Worm (Caenorhabditis elegans) whole organism, midembryonic: Measurements from ENCODE around the gene F41H8.2.
"Not testable (repeated sequence)": the region's sequence is repeated elsewhere in the genome, so short reads cannot be mapped to it uniquely, and the experiment has no call there.

Source experiments
- T22C8.4 ChIP-seq: fragments of 200-800 bp; sonication (Bioruptor generic); IDR thresholded peaks from 2 replicates; pipeline ENCODE4 v1.3.6; 2022; ENCODE audit warnings: missing genetic modification characterization, missing compliant biosample characterization
- flt-1 ChIP-seq: fragments of 200-800 bp; sonication (Bioruptor generic); IDR thresholded peaks from 2 replicates; pipeline ENCODE4 v1.3.6; 2022; ENCODE audit warnings: missing genetic modification characterization, missing compliant biosample characterization
- klf-2 ChIP-seq: fragments of 200-800 bp; sonication (Bioruptor generic); conservative IDR thresholded peaks from 2 replicates; pipeline ENCODE4 v1.3.6; 2022; ENCODE audit warnings: missing genetic modification reagents, missing genetic modification characterization, missing compliant biosample characterization
- med-1 ChIP-seq: sonication (generic microtip); optimal IDR thresholded peaks from 2 replicates; lab custom pipeline; 2017; ENCODE audit warnings: missing genetic modification characterization, mild to moderate bottlenecking, missing compliant biosample characterization, antibody characterized with exemption, missing genetic modification reagents; ENCODE audit not compliant: insufficient read depth
- ref-1 ChIP-seq: fragments of 200-800 bp; sonication (Bioruptor generic); conservative IDR thresholded peaks from 2 replicates; pipeline ENCODE4 v1.3.6; 2022; ENCODE audit warnings: missing genetic modification reagents, missing genetic modification characterization, missing compliant biosample characterization
- tab-1 ChIP-seq: fragments of 200-800 bp; sonication (Bioruptor generic); IDR thresholded peaks from 2 replicates; pipeline ENCODE4 v1.3.6; 2022; ENCODE audit warnings: missing genetic modification characterization, missing compliant biosample characterization
- ztf-23 ChIP-seq: fragments of 200-800 bp; sonication (Bioruptor generic); IDR thresholded peaks from 2 replicates; pipeline ENCODE4 v1.3.6; 2022; ENCODE audit warnings: missing genetic modification reagents, missing genetic modification characterization, missing compliant biosample characterization
- ztf-29 ChIP-seq: fragments of 200-800 bp; sonication (Bioruptor generic); IDR thresholded peaks from 2 replicates; pipeline ENCODE4 v1.3.6; 2022; ENCODE audit warnings: missing genetic modification reagents, missing genetic modification characterization, missing compliant biosample characterization

DNA sequence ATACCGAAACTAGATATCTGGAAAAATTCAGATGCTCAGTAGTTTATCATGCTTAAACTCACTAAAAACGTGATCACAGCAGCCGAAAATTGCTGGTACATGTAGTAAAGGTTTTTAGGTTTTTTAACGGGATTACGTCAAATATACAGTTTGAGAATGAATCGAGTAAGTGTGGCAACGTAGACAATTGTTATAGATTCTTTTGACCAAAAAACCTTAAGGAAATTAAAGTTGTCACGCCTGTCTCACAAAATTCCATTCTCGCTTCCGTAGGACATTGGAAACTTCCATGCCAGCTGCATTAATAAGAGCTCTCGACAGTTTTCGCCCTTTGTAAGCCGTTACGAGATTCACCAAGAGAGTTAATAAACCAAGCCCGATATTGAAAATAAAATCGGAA lies 3.3 kb upstream of the F41H8.2 start, which contains the start of gene srx-31:
- TF ChIP-seq klf-2 (GFP tag; lab: Robert Waterston, UW); flt-1; T22C8.4 (GFP tag; lab: Robert Waterston, UW); tab-1 (GFP tag; lab: Robert Waterston, UW); ref-1 (GFP tag; lab: Robert Waterston, UW); ztf-23; med-1; ztf-29 (GFP tag; lab: Robert Waterston, UW): not testable (repeated sequence)
